Worm (Caenorhabditis elegans): ENCODE measurements around the gene srt-48.

The srt-48 gene

ce11 chrIV:15029565-15029964, 39.2 kb downstream of the srt-48 start:
- no peak for TF ChIP-seq nhr-12 (tag; optimal IDR thresholded peaks at IDR 0.05)
- TF ChIP-seq nhr-237 (tag; optimal IDR thresholded peaks at IDR 0.05): no peak
- TF ChIP-seq drap-1 (GFP tag; optimal IDR thresholded peaks at IDR 0.05): no peak
- TF ChIP-seq lsy-2 (tag; optimal IDR thresholded peaks at IDR 0.05): no peak
- no peak for TF ChIP-seq pha-4 (tag; optimal IDR thresholded peaks at IDR 0.05)

ce11 chrIV:15028891-15029290, 39.8 kb downstream of the srt-48 start, which contains the start of gene Y41E3.8:
Gene Y41E3.8 (minus strand): TSS chrIV:15028978.
- TF ChIP-seq lin-32 (GFP tag; optimal IDR thresholded peaks at IDR 0.05): no peak
- no peak for TF ChIP-seq bed-3 (GFP tag; optimal IDR thresholded peaks at IDR 0.05)
- TF ChIP-seq elt-3 (tag; optimal IDR thresholded peaks at IDR 0.05): no peak
- TF ChIP-seq nhr-237 (tag; optimal IDR thresholded peaks at IDR 0.05): no peak
- TF ChIP-seq ceh-39 (tag; optimal IDR thresholded peaks at IDR 0.05): no peak
- no peak for TF ChIP-seq nhr-76 (tag; optimal IDR thresholded peaks at IDR 0.05)
- TF ChIP-seq sem-2 (GFP tag; optimal IDR thresholded peaks at IDR 0.05): no peak
- peak; percentile 54 for TF ChIP-seq ces-1 (GFP tag; optimal IDR thresholded peaks at IDR 0.05)

ce11 chrIV:15028386-15028785, 40.3 kb downstream of the srt-48 start:
- TF ChIP-seq drap-1 (GFP tag; optimal IDR thresholded peaks at IDR 0.05) (no peak), nhr-2 (tag; optimal IDR thresholded peaks at IDR 0.05) (no peak), elt-1 (tag; optimal IDR thresholded peaks at IDR 0.05; ENCODE audit: borderline replicate concordance, insufficient read depth) (no peak), ceh-39 (tag; optimal IDR thresholded peaks at IDR 0.05) (no peak), flh-1 (GFP tag; optimal IDR thresholded peaks at IDR 0.05) (no peak), snpc-4 (tag; optimal IDR thresholded peaks at IDR 0.05) (no peak), mep-1 (tag; optimal IDR thresholded peaks at IDR 0.05) (no peak), ztf-11 (tag; optimal IDR thresholded peaks at IDR 0.05) (no peak), nhr-12 (tag; optimal IDR thresholded peaks at IDR 0.05) (no peak), zip-8 (tag; optimal IDR thresholded peaks at IDR 0.05) (no peak), unc-39 (tag; optimal IDR thresholded peaks at IDR 0.05) (no peak)

ce11 chrIV:15027884-15028283, 40.8 kb downstream of the srt-48 start:
- no peak for TF ChIP-seq nhr-28 (tag; optimal IDR thresholded peaks at IDR 0.05)

ce11 chrIV:15027334-15027733, 41.4 kb downstream of the srt-48 start:
- TF ChIP-seq nhr-76 (tag; optimal IDR thresholded peaks at IDR 0.05) (no peak), pha-4 (tag; optimal IDR thresholded peaks at IDR 0.05) (no peak), mep-1 (tag; optimal IDR thresholded peaks at IDR 0.05) (no peak), nhr-237 (tag; optimal IDR thresholded peaks at IDR 0.05) (no peak), unc-39 (tag; optimal IDR thresholded peaks at IDR 0.05) (no peak), ztf-11 (tag; optimal IDR thresholded peaks at IDR 0.05) (no peak), blmp-1 (tag; optimal IDR thresholded peaks at IDR 0.05) (no peak), lin-13 (tag; optimal IDR thresholded peaks at IDR 0.05) (no peak), zip-8 (tag; optimal IDR thresholded peaks at IDR 0.05) (no peak), elt-1 (tag; optimal IDR thresholded peaks at IDR 0.05; ENCODE audit: borderline replicate concordance, insufficient read depth) (no peak), elt-3 (tag; optimal IDR thresholded peaks at IDR 0.05) (no peak)

ce11 chrIV:15025384-15025783, 43.3 kb downstream of the srt-48 start, which contains the start of gene fcd-2:
Gene fcd-2 (plus strand): TSS chrIV:15025710.
- no peak for TF ChIP-seq tbx-8 (GFP tag; optimal IDR thresholded peaks at IDR 0.05)
- peak; percentile 5 for TF ChIP-seq pha-4 (tag; optimal IDR thresholded peaks at IDR 0.05)
- peak; percentile 35 for TF ChIP-seq nhr-237 (tag; optimal IDR thresholded peaks at IDR 0.05)
- TF ChIP-seq ztf-11 (tag; optimal IDR thresholded peaks at IDR 0.05): no peak
- no peak for TF ChIP-seq sptf-1 (tag; optimal IDR thresholded peaks at IDR 0.05)
- no peak for TF ChIP-seq cnd-1 (tag; optimal IDR thresholded peaks at IDR 0.05)
- no peak for TF ChIP-seq lin-32 (GFP tag; optimal IDR thresholded peaks at IDR 0.05)
- TF ChIP-seq mab-5 (tag; optimal IDR thresholded peaks at IDR 0.05): peak; percentile 28
- peak; percentile 34 for TF ChIP-seq lin-13 (tag; optimal IDR thresholded peaks at IDR 0.05)
- TF ChIP-seq M03D4.4 (tag; optimal IDR thresholded peaks at IDR 0.05): no peak
- TF ChIP-seq sem-2 (GFP tag; optimal IDR thresholded peaks at IDR 0.05): no peak
- no peak for TF ChIP-seq unc-62 (GFP tag; optimal IDR thresholded peaks at IDR 0.05)
- TF ChIP-seq mep-1 (tag; optimal IDR thresholded peaks at IDR 0.05): peak; percentile 60
- no peak for TF ChIP-seq zip-8 (tag; optimal IDR thresholded peaks at IDR 0.05)
- TF ChIP-seq elt-3 (tag; optimal IDR thresholded peaks at IDR 0.05): no peak
- no peak for TF ChIP-seq hlh-1 (tag; optimal IDR thresholded peaks at IDR 0.05)
- TF ChIP-seq ceh-39 (tag; optimal IDR thresholded peaks at IDR 0.05): no peak
- peak; percentile 28 for TF ChIP-seq lsy-2 (tag; optimal IDR thresholded peaks at IDR 0.05)
- peak; percentile 33 for TF ChIP-seq ces-1 (GFP tag; optimal IDR thresholded peaks at IDR 0.05)
- TF ChIP-seq drap-1 (GFP tag; optimal IDR thresholded peaks at IDR 0.05): no peak
- TF ChIP-seq ham-2 (GFP tag; optimal IDR thresholded peaks at IDR 0.05): no peak

All from whole organism, mixed stage, embryonic.